Fruit fly (Drosophila melanogaster) whole organism, pupa: ENCODE data around the gene CG15040.
A peak's percentile ranks its signal among the peaks of the same experiment; 100 is the strongest.

Source experiments
- CG8159 ChIP-seq: fragments of 200-800 bp; sonication (Bioruptor generic); optimal IDR thresholded peaks from 3 replicates; lab custom pipeline; 2018; ENCODE audit warnings: missing biosample characterization, mild to moderate bottlenecking, missing genetic modification characterization, moderate library complexity
- CG9948 ChIP-seq: fragments of 200-800 bp; sonication (Bioruptor generic); optimal IDR thresholded peaks from 2 replicates; lab custom pipeline; 2018; ENCODE audit warnings: missing biosample characterization, mild to moderate bottlenecking, missing genetic modification characterization, moderate library complexity
- rn ChIP-seq: fragments of 200-800 bp; sonication (Bioruptor generic); IDR thresholded peaks from 2 replicates; pipeline ENCODE4 v1.3.6; 2022; ENCODE audit warnings: missing biosample characterization, missing genetic modification characterization

- TF ChIP-seq CG8159 = peak; percentile 7
- TF ChIP-seq rn (GFP tag; lab: Robert Waterston, UW) = no peak
- TF ChIP-seq CG9948 (tag; lab: Kevin White, UChicago) = no peak
These were observed 51.6 kb downstream of the CG15040 start for dm6 chrX:18565630-18566319.
